Fruit fly (Drosophila melanogaster): Measurements from ENCODE around the gene CG4553.

The CG4553 gene

dm6 chr3R:25490778-25491664 is 14.3 kb upstream of the CG4553 start, which contains the start of the genes Gnpat and CG5112 (continued):
- TF ChIP-seq kay (GFP tag; optimal IDR thresholded peaks at IDR 0.05): no peak
- no peak for TF ChIP-seq CG11560 (tag; IDR thresholded peaks at IDR 0.05)
- no peak for TF ChIP-seq CG2202 (tag; optimal IDR thresholded peaks at IDR 0.05)
- no peak for TF ChIP-seq CG7271 (tag; optimal IDR thresholded peaks at IDR 0.05)
- TF ChIP-seq gfzf (GFP tag; optimal IDR thresholded peaks at IDR 0.05): peak; percentile 21
- TF ChIP-seq PHDP (tag; optimal IDR thresholded peaks at IDR 0.05): peak; percentile 58
- no peak for TF ChIP-seq Usf (GFP tag; optimal IDR thresholded peaks at IDR 0.05)
- TF ChIP-seq Doc2 (GFP tag; IDR thresholded peaks at IDR 0.05): no peak
- TF ChIP-seq Poxn (GFP tag; IDR thresholded peaks at IDR 0.05): 0 out of 2 replicates have a peak, but pooled peaks have one; percentile 16
- peak; percentile 30; the same call in 2 of the 3 replicates for TF ChIP-seq CG11093 (GFP tag; IDR thresholded peaks at IDR 0.05)
- TF ChIP-seq btn (GFP tag; optimal IDR thresholded peaks at IDR 0.05): no peak
- peak; percentile 1 for TF ChIP-seq YL-1 (GFP tag; optimal IDR thresholded peaks at IDR 0.05)
- TF ChIP-seq HmgD (GFP tag; optimal IDR thresholded peaks at IDR 0.05): peak; percentile 74
- TF ChIP-seq CG17186 (GFP tag; optimal IDR thresholded peaks at IDR 0.05): peak; percentile 88
- TF ChIP-seq trh (GFP tag; optimal IDR thresholded peaks at IDR 0.05): peak; percentile 18
- TF ChIP-seq ash1 (GFP tag; optimal IDR thresholded peaks at IDR 0.05): peak; percentile 9
- TF ChIP-seq B-H2 (GFP tag; optimal IDR thresholded peaks at IDR 0.05): peak; percentile 83
- no peak for TF ChIP-seq Neu2 (GFP tag; optimal IDR thresholded peaks at IDR 0.05; ENCODE audit: borderline replicate concordance)
- TF ChIP-seq Ets97D (GFP tag; optimal IDR thresholded peaks at IDR 0.05): peak; percentile 59
- peak; percentile 58; the same call in 2 of the 3 replicates for TF ChIP-seq otp (GFP tag; IDR thresholded peaks at IDR 0.05)
- TF ChIP-seq Ets65A (GFP tag): peak; percentile 96
- peak in 1 of 3 experiments; percentile 64 for TF ChIP-seq lola (GFP tag; optimal IDR thresholded peaks at IDR 0.05)

- TF ChIP-seq repo (GFP tag; optimal IDR thresholded peaks at IDR 0.05): no peak
- peak; percentile 19 for TF ChIP-seq CG8089 (GFP tag; optimal IDR thresholded peaks at IDR 0.05)
- TF ChIP-seq CkIIα-i1 (GFP tag; IDR thresholded peaks at IDR 0.05): no peak
- TF ChIP-seq Aef1 (GFP tag; IDR thresholded peaks at IDR 0.05): 0 out of 3 replicates have a peak, but pooled peaks have one; percentile 10
- no peak for TF ChIP-seq NFAT (GFP tag; IDR thresholded peaks at IDR 0.05)
- TF ChIP-seq zfh1 (GFP tag; IDR thresholded peaks at IDR 0.05): peak; percentile 41; the same call in 2 of the 3 replicates
- peak in 1 of 2 experiments; percentile 48 for TF ChIP-seq Hr51 (GFP tag; optimal IDR thresholded peaks at IDR 0.05)
- 0 out of 2 replicates have a peak, but pooled peaks have one; percentile 5 for TF ChIP-seq Ptx1 (GFP tag; IDR thresholded peaks at IDR 0.05)
- TF ChIP-seq exex (tag; optimal IDR thresholded peaks at IDR 0.05): peak; percentile 81
- TF ChIP-seq CG11696 (GFP tag; IDR thresholded peaks at IDR 0.05): peak; percentile 50
- peak; percentile 23 for TF ChIP-seq ab (GFP tag; optimal IDR thresholded peaks at IDR 0.05)
- TF ChIP-seq CG11456 (GFP tag; IDR thresholded peaks at IDR 0.05): 0 out of 3 replicates have a peak, but pooled peaks have one; percentile 4
- TF ChIP-seq dmrt99B (tag; optimal IDR thresholded peaks at IDR 0.05): peak; percentile 36
- peak; percentile 20 for TF ChIP-seq jing (GFP tag; optimal IDR thresholded peaks at IDR 0.05)
- peak in 1 of 2 experiments; percentile 40 for TF ChIP-seq bsh (GFP tag; optimal IDR thresholded peaks at IDR 0.05)
- TF ChIP-seq Drgx (GFP tag; IDR thresholded peaks at IDR 0.05): peak; percentile 71
- peak; percentile 2 for TF ChIP-seq gsb-n (tag; optimal IDR thresholded peaks at IDR 0.05)
- peak; percentile 65 for TF ChIP-seq sd (tag; optimal IDR thresholded peaks at IDR 0.05)
- TF ChIP-seq ap (GFP tag; IDR thresholded peaks at IDR 0.05): peak; percentile 26; the same call in 1 of the 2 replicates
- no peak for TF ChIP-seq CrebB (tag; optimal IDR thresholded peaks at IDR 0.05)
- TF ChIP-seq lbe (GFP tag; optimal IDR thresholded peaks at IDR 0.05): peak; percentile 7
- TF ChIP-seq slbo (GFP tag; IDR thresholded peaks at IDR 0.05): peak; percentile 34; the same call in 1 of the 2 replicates
- TF ChIP-seq CG30403 (GFP tag; optimal IDR thresholded peaks at IDR 0.05): no peak
- TF ChIP-seq aop (GFP tag; IDR thresholded peaks at IDR 0.05): no peak
- no peak for TF ChIP-seq CG4404 (GFP tag; IDR thresholded peaks at IDR 0.05)
- peak; percentile 24 for TF ChIP-seq Camta (GFP tag; optimal IDR thresholded peaks at IDR 0.05)
- no peak for TF ChIP-seq CG8359 (GFP tag; optimal IDR thresholded peaks at IDR 0.05; ENCODE audit: borderline replicate concordance)
Observed at dm6 chr3R:25490375-25490774, 13.7 kb upstream of the CG4553 start.

Data from whole organism, embryonic.